Worm (Caenorhabditis elegans): ENCODE measurements around the gene srw-12.
"Not testable (repeated sequence)": the region's sequence is repeated elsewhere in the genome, so short reads cannot be mapped to it uniquely, and the experiment has no call there.

DNA sequence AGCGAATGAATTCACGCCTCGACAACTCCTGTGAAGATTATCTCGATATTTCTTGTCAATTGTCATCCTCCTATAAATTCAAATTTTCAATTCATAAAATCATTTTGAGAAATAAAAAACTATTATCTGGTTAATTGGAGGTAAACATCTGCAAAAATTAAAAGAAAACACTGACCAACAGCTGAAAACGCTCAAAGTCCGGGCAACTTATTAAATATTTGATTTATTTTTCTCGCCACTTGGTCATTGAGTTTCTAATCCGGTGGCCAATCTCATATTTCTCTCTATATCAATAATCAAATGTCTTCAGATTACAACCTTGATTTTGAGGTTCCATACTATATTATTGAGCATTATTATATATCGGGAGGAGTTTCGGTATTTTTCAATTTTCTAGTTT lies 26.6 kb downstream of the srw-12 start, which contains the start of gene sri-24:
- not testable (repeated sequence) for TF ChIP-seq lsy-12 (tag; optimal IDR thresholded peaks at IDR 0.05); sea-2 (GFP tag; optimal IDR thresholded peaks at IDR 0.05); ceh-82 (tag; optimal IDR thresholded peaks at IDR 0.05); elt-2 (tag; optimal IDR thresholded peaks at IDR 0.05); fkh-2 (tag; optimal IDR thresholded peaks at IDR 0.05); nhr-25 (tag; optimal IDR thresholded peaks at IDR 0.05); nhr-28 (tag; optimal IDR thresholded peaks at IDR 0.05); unc-62 (GFP tag; optimal IDR thresholded peaks at IDR 0.05); egl-27 (tag; optimal IDR thresholded peaks at IDR 0.05); nhr-23 (tag; optimal IDR thresholded peaks at IDR 0.05); aly-2 (tag; optimal IDR thresholded peaks at IDR 0.05); elt-1 (tag; optimal IDR thresholded peaks at IDR 0.05); nhr-237 (tag; optimal IDR thresholded peaks at IDR 0.05)
